Fruit fly (Drosophila melanogaster) whole organism, embryonic: Measurements from ENCODE around the gene CG18063.
A peak's percentile ranks its signal among the peaks of the same experiment; 100 is the strongest.

Experiments used
- CG10267 ChIP-seq: fragments of 200-800 bp; sonication (Bioruptor generic); optimal IDR thresholded peaks from 2 replicates; lab custom pipeline; 2018; ENCODE audit warnings: missing biosample characterization, mild to moderate bottlenecking, missing genetic modification characterization, moderate library complexity
- CG10366 ChIP-seq: fragments of 200-800 bp; sonication (Bioruptor generic); IDR thresholded peaks from 2 replicates; pipeline ENCODE4 v1.3.6; 2022; ENCODE audit warnings: missing biosample characterization, missing genetic modification characterization
- CG11085 ChIP-seq: fragments of 200-800 bp; sonication (Bioruptor generic); IDR thresholded peaks from 2 replicates; pipeline ENCODE4 v1.3.6; 2022; ENCODE audit warnings: missing biosample characterization, missing genetic modification characterization
- CG13296 ChIP-seq: fragments of 200-800 bp; sonication (Bioruptor generic); optimal IDR thresholded peaks from 3 replicates; lab custom pipeline; 2018; ENCODE audit warnings: missing biosample characterization, mild to moderate bottlenecking, missing genetic modification characterization
- CG13424 ChIP-seq: fragments of 200-800 bp; sonication (Bioruptor generic); optimal IDR thresholded peaks from 2 replicates; lab custom pipeline; 2019; ENCODE audit warnings: missing biosample characterization, mild to moderate bottlenecking, missing genetic modification characterization, moderate library complexity
- CG14860 ChIP-seq: fragments of 200-800 bp; sonication (Bioruptor generic); IDR thresholded peaks from 3 replicates; pipeline ENCODE4 v1.3.6; 2022; ENCODE audit warnings: missing biosample characterization, missing genetic modification characterization; ENCODE audit not compliant: partially characterized antibody
- CG1603 ChIP-seq: fragments of 200-800 bp; sonication (Bioruptor generic); optimal IDR thresholded peaks from 2 replicates; lab custom pipeline; 2019; ENCODE audit warnings: missing biosample characterization, mild to moderate bottlenecking, missing genetic modification characterization, moderate library complexity
- CG17186 ChIP-seq: fragments of 200-800 bp; sonication (Bioruptor generic); optimal IDR thresholded peaks from 3 replicates; lab custom pipeline; 2017; ENCODE audit warnings: missing biosample characterization, missing genetic modification reagents, missing genetic modification characterization
- CG18262 ChIP-seq: fragments of 200-800 bp; optimal IDR thresholded peaks from 3 replicates; lab custom pipeline; 2019; ENCODE audit warnings: missing biosample characterization, mild to moderate bottlenecking, missing genetic modification characterization, moderate library complexity
- CG2199 ChIP-seq: fragments of 200-800 bp; sonication (Bioruptor generic); IDR thresholded peaks from 3 replicates; pipeline ENCODE4 v1.3.6; 2022; ENCODE audit warnings: missing biosample characterization, missing genetic modification characterization
- CG2678 ChIP-seq: fragments of 200-800 bp; sonication (Bioruptor generic); optimal IDR thresholded peaks from 3 replicates; lab custom pipeline; 2019; ENCODE audit warnings: missing biosample characterization, mild to moderate bottlenecking, missing genetic modification characterization, moderate library complexity
- CG2712 ChIP-seq: fragments of 200-800 bp; optimal IDR thresholded peaks from 3 replicates; lab custom pipeline; 2019; ENCODE audit warnings: missing biosample characterization, mild to moderate bottlenecking, missing genetic modification characterization, moderate library complexity
- CG30403 ChIP-seq: fragments of 200-800 bp; sonication (Bioruptor generic); optimal IDR thresholded peaks from 3 replicates; lab custom pipeline; 2016; ENCODE audit warnings: missing biosample characterization, missing genetic modification characterization
- CG3163 ChIP-seq: fragments of 200-800 bp; sonication (Bioruptor generic); optimal IDR thresholded peaks from 3 replicates; lab custom pipeline; 2016; ENCODE audit warnings: missing biosample characterization, missing genetic modification characterization
- CG5180 ChIP-seq: fragments of 200-800 bp; sonication (Bioruptor generic); optimal IDR thresholded peaks from 3 replicates; lab custom pipeline; 2017; ENCODE audit warnings: missing biosample characterization, missing genetic modification characterization, mild to moderate bottlenecking, moderate library complexity, missing genetic modification reagents
- CG6683 ChIP-seq: fragments of 200-800 bp; sonication (Bioruptor generic); optimal IDR thresholded peaks from 2 replicates; lab custom pipeline; 2017; ENCODE audit warnings: missing biosample characterization, mild to moderate bottlenecking, missing genetic modification characterization, missing genetic modification reagents
- CG6791 ChIP-seq: fragments of 200-800 bp; sonication (Bioruptor generic); IDR thresholded peaks from 3 replicates; pipeline ENCODE4 v1.3.6; 2022; ENCODE audit warnings: missing biosample characterization, missing genetic modification characterization; ENCODE audit not compliant: partially characterized antibody
- CG7556 ChIP-seq: fragments of 200-800 bp; sonication (Bioruptor generic); optimal IDR thresholded peaks from 2 replicates; lab custom pipeline; 2017; ENCODE audit warnings: missing biosample characterization, mild to moderate bottlenecking, missing genetic modification characterization
- CG8944 ChIP-seq: fragments of 200-800 bp; sonication (Bioruptor generic); optimal IDR thresholded peaks from 3 replicates; lab custom pipeline; 2016; ENCODE audit warnings: missing biosample characterization, missing genetic modification characterization
- Dbx ChIP-seq: fragments of 200-800 bp; sonication (Bioruptor generic); IDR thresholded peaks from 3 replicates; pipeline ENCODE4 v1.3.6; 2022; ENCODE audit warnings: missing biosample characterization, missing genetic modification characterization
- Dll ChIP-seq: fragments of 200-800 bp; sonication (Bioruptor generic); IDR thresholded peaks from 4 replicates; pipeline ENCODE4 v1.3.6; 2022; ENCODE audit warnings: missing biosample characterization, missing genetic modification characterization; ENCODE audit not compliant: partially characterized antibody
- HmgD ChIP-seq: fragments of 200-800 bp; sonication (Bioruptor generic); optimal IDR thresholded peaks from 3 replicates; lab custom pipeline; 2016; ENCODE audit warnings: missing biosample characterization, missing genetic modification characterization
- Kr ChIP-seq: fragments of 200-800 bp; sonication (Bioruptor generic); optimal IDR thresholded peaks from 2 replicates; lab custom pipeline; 2017; ENCODE audit warnings: missing biosample characterization, mild to moderate bottlenecking, missing genetic modification characterization
- Lhr ChIP-seq: fragments of 200-800 bp; sonication (Bioruptor generic); optimal IDR thresholded peaks from 3 replicates; lab custom pipeline; 2017; ENCODE audit warnings: mild to moderate bottlenecking, missing biosample characterization, missing genetic modification reagents, missing genetic modification characterization
- Lim3 ChIP-seq: fragments of 200-800 bp; sonication (Bioruptor generic); IDR thresholded peaks from 2 replicates; pipeline ENCODE4 v1.3.6; 2022; ENCODE audit warnings: missing biosample characterization, missing genetic modification characterization
- Neu2 ChIP-seq: fragments of 200-800 bp; sonication (Bioruptor generic); optimal IDR thresholded peaks from 3 replicates; lab custom pipeline; 2016; ENCODE audit warnings: missing biosample characterization, missing genetic modification characterization, borderline replicate concordance
- Opbp ChIP-seq: fragments of 200-800 bp; sonication (Bioruptor generic); IDR thresholded peaks from 3 replicates; pipeline ENCODE4 v1.3.6; 2022; ENCODE audit warnings: missing biosample characterization, missing genetic modification characterization; ENCODE audit not compliant: partially characterized antibody
- Spps ChIP-seq: fragments of 200-800 bp; sonication (Bioruptor generic); optimal IDR thresholded peaks from 2 replicates; lab custom pipeline; 2018; ENCODE audit warnings: missing biosample characterization, mild to moderate bottlenecking, missing genetic modification characterization
- Ssrp ChIP-seq: fragments of 200-800 bp; sonication (Bioruptor generic); optimal IDR thresholded peaks from 2 replicates; lab custom pipeline; 2018; ENCODE audit warnings: missing biosample characterization, mild to moderate bottlenecking, missing genetic modification characterization, moderate library complexity
- Xrp1 ChIP-seq: fragments of 200-800 bp; sonication (Bioruptor generic); IDR thresholded peaks from 2 replicates; pipeline ENCODE4 v1.3.6; 2022; ENCODE audit warnings: missing biosample characterization, missing genetic modification characterization
- bbx ChIP-seq: fragments of 200-800 bp; sonication (Bioruptor generic); IDR thresholded peaks from 2 replicates; pipeline ENCODE4 v1.3.6; 2022; ENCODE audit warnings: missing biosample characterization, missing genetic modification characterization; ENCODE audit not compliant: partially characterized antibody
- chn ChIP-seq: fragments of 200-800 bp; sonication (Bioruptor generic); optimal IDR thresholded peaks from 2 replicates; lab custom pipeline; 2016; ENCODE audit warnings: missing biosample characterization, missing genetic modification characterization
- disco-r ChIP-seq: fragments of 200-800 bp; sonication (Bioruptor generic); optimal IDR thresholded peaks from 2 replicates; lab custom pipeline; 2016; ENCODE audit warnings: missing biosample characterization, missing genetic modification characterization
- eyg ChIP-seq: fragments of 200-800 bp; sonication (Bioruptor generic); optimal IDR thresholded peaks from 3 replicates; lab custom pipeline; 2016; ENCODE audit warnings: missing biosample characterization, missing genetic modification characterization
- fu2 ChIP-seq: fragments of 200-800 bp; sonication (Bioruptor generic); optimal IDR thresholded peaks from 2 replicates; lab custom pipeline; 2016; ENCODE audit warnings: missing biosample characterization, missing genetic modification characterization
- gcm ChIP-seq: fragments of 200-800 bp; sonication (Bioruptor generic); optimal IDR thresholded peaks from 2 replicates; lab custom pipeline; 2019; ENCODE audit warnings: missing biosample characterization, mild to moderate bottlenecking, missing genetic modification characterization, moderate library complexity
- gsb ChIP-seq: fragments of 200-800 bp; sonication (Bioruptor generic); IDR thresholded peaks from 2 replicates; pipeline ENCODE4 v1.3.6; 2022; ENCODE audit warnings: missing biosample characterization, missing genetic modification characterization
- gsb-n ChIP-seq: fragments of 200-800 bp; sonication (Bioruptor generic); optimal IDR thresholded peaks from 3 replicates; lab custom pipeline; 2018; ENCODE audit warnings: missing biosample characterization, mild to moderate bottlenecking, missing genetic modification characterization
- ken ChIP-seq: fragments of 200-800 bp; sonication (Bioruptor generic); IDR thresholded peaks from 3 replicates; pipeline ENCODE4 v1.3.6; 2022; ENCODE audit warnings: missing biosample characterization, missing genetic modification characterization
- org-1 ChIP-seq: fragments of 200-800 bp; sonication (Bioruptor generic); optimal IDR thresholded peaks from 2 replicates; lab custom pipeline; 2017; ENCODE audit warnings: missing biosample characterization, missing genetic modification characterization
- ro ChIP-seq: fragments of 200-800 bp; sonication (Bioruptor generic); IDR thresholded peaks from 2 replicates; pipeline ENCODE4 v1.3.6; 2022; ENCODE audit warnings: missing biosample characterization, missing genetic modification characterization
- run ChIP-seq: fragments of 200-800 bp; sonication (Bioruptor generic); optimal IDR thresholded peaks from 3 replicates; lab custom pipeline; 2018; ENCODE audit warnings: missing biosample characterization, mild to moderate bottlenecking, missing genetic modification characterization
- schlank ChIP-seq: fragments of 200-800 bp; sonication (Bioruptor generic); optimal IDR thresholded peaks from 2 replicates; lab custom pipeline; 2018; ENCODE audit warnings: missing biosample characterization, mild to moderate bottlenecking, missing genetic modification characterization
- scrt ChIP-seq: fragments of 200-800 bp; sonication (Bioruptor generic); optimal IDR thresholded peaks from 2 replicates; lab custom pipeline; 2018; ENCODE audit warnings: missing biosample characterization, mild to moderate bottlenecking, missing genetic modification characterization, moderate library complexity
- sens-2 ChIP-seq: fragments of 200-800 bp; sonication (Bioruptor generic); IDR thresholded peaks from 2 replicates; pipeline ENCODE4 v1.3.6; 2022; ENCODE audit warnings: missing biosample characterization, missing genetic modification characterization
- shn ChIP-seq: fragments of 200-800 bp; sonication (Bioruptor generic); optimal IDR thresholded peaks from 3 replicates; lab custom pipeline; 2016; ENCODE audit warnings: missing biosample characterization, missing genetic modification characterization
- tio ChIP-seq: fragments of 200-800 bp; sonication (Bioruptor generic); optimal IDR thresholded peaks from 2 replicates; lab custom pipeline; 2017; ENCODE audit warnings: missing biosample characterization, missing genetic modification characterization, inconsistent platforms
- ttk ChIP-seq: fragments of 200-800 bp; sonication (Bioruptor generic); IDR thresholded peaks from 2 replicates; pipeline ENCODE4 v2.1.2; 2022; ENCODE audit warnings: missing biosample characterization, missing genetic modification characterization
- zfh1 ChIP-seq: fragments of 200-800 bp; sonication (Bioruptor generic); IDR thresholded peaks from 3 replicates; pipeline ENCODE4 v1.3.6; 2022; ENCODE audit warnings: missing biosample characterization, missing genetic modification characterization

The CG18063 gene

dm6 chr2L:15910937-15911590, 46.6 kb upstream of the CG18063 start (continued):
- TF ChIP-seq schlank (tag; lab: Kevin White, UChicago) (peak; percentile 90), CG7556 (GFP tag; lab: Kevin White, UChicago) (peak; percentile 96), gcm (GFP tag; lab: Kevin White, UChicago) (peak; percentile 95), Dbx (GFP tag; lab: Robert Waterston, UW) (peak; percentile 86), Kr (peak; percentile 49), CG14860 (GFP tag; lab: Robert Waterston, UW) (peak; percentile 52; the same call in 2 of the 3 replicates), sens-2 (GFP tag; lab: Robert Waterston, UW) (peak; percentile 87), CG17186 (peak; percentile 80), fu2 (GFP tag; lab: Kevin White, UChicago) (peak; percentile 90), CG10366 (peak; percentile 97), Lim3 (peak; percentile 93), CG6683 (peak; percentile 82), eyg (GFP tag; lab: Kevin White, UChicago) (peak; percentile 87), HmgD (GFP tag; lab: Kevin White, UChicago) (peak; percentile 76), shn (peak; percentile 93), run (tag; lab: Kevin White, UChicago) (peak; percentile 98), CG10267 (peak; percentile 90), CG8944 (peak; percentile 94), Neu2 (GFP tag; lab: Kevin White, UChicago) (peak; percentile 39), Opbp (GFP tag; lab: Robert Waterston, UW) (0 out of 3 replicates have a peak, but pooled peaks have one; percentile 20), CG6791 (GFP tag; lab: Robert Waterston, UW) (no peak), tio (peak; percentile 92), gsb (GFP tag; lab: Robert Waterston, UW) (peak; percentile 93), CG13296 (GFP tag; lab: Kevin White, UChicago) (peak; percentile 95), CG18262 (tag; lab: Kevin White, UChicago) (peak; percentile 97), CG1603 (peak; percentile 97), ro (GFP tag; lab: Robert Waterston, UW) (peak; percentile 88), CG2199 (GFP tag; lab: Robert Waterston, UW) (peak; percentile 82), Spps (peak; percentile 93), CG2712 (tag; lab: Kevin White, UChicago) (peak; percentile 96), chn (GFP tag; lab: Kevin White, UChicago) (peak; percentile 96), zfh1 (GFP tag; lab: Robert Waterston, UW) (peak; percentile 95), Ssrp (tag; lab: Kevin White, UChicago) (peak; percentile 98), CG30403 (GFP tag; lab: Kevin White, UChicago) (peak; percentile 98), CG13424 (peak; percentile 97), Lhr (GFP tag; lab: Kevin White, UChicago) (peak; percentile 90), scrt (GFP tag; lab: Kevin White, UChicago) (peak; percentile 78), CG5180 (peak; percentile 85), ttk (GFP tag; lab: Robert Waterston, UW) (peak; percentile 92), CG3163 (GFP tag; lab: Kevin White, UChicago) (peak; percentile 79), ken (GFP tag; lab: Robert Waterston, UW) (peak; percentile 93), org-1 (GFP tag; lab: Kevin White, UChicago) (peak; percentile 94), gsb-n (tag; lab: Kevin White, UChicago) (peak; percentile 98), CG2678 (peak; percentile 97), Xrp1 (GFP tag; lab: Robert Waterston, UW) (peak; percentile 98), Dll (GFP tag; lab: Robert Waterston, UW) (peak; percentile 40; the same call in 1 of the 4 replicates), disco-r (peak; percentile 88), bbx (GFP tag; lab: Robert Waterston, UW) (no peak), CG11085 (peak; percentile 84)
